Worm (Caenorhabditis elegans) whole organism, mixed stage, embryonic: ENCODE measurements around the gene clec-137.
A peak's percentile ranks its signal among the peaks of the same experiment; 100 is the strongest.

Source experiments
- M03D4.4 ChIP-seq: sonication (generic microtip); optimal IDR thresholded peaks from 2 replicates; lab custom pipeline; 2017; ENCODE audit warnings: mild to moderate bottlenecking, missing genetic modification characterization, missing compliant biosample characterization
- bed-3 ChIP-seq: fragments of 200-800 bp; sonication (Bioruptor generic); optimal IDR thresholded peaks from 3 replicates; lab custom pipeline; 2018; ENCODE audit warnings: mild to moderate bottlenecking, missing genetic modification characterization, moderate library complexity, missing compliant biosample characterization
- blmp-1 ChIP-seq: fragments of 150-350 bp; optimal IDR thresholded peaks from 2 replicates; lab custom pipeline; 2014; ENCODE audit warnings: missing biosample characterization, missing genetic modification characterization
- ceh-43 ChIP-seq: fragments of 200-800 bp; sonication (Bioruptor generic); optimal IDR thresholded peaks from 2 replicates; lab custom pipeline; 2018; ENCODE audit warnings: mild to moderate bottlenecking, missing genetic modification characterization, moderate library complexity, missing compliant biosample characterization
- ceh-83 ChIP-seq: fragments of 200-800 bp; sonication (Bioruptor generic); optimal IDR thresholded peaks from 2 replicates; lab custom pipeline; 2018; ENCODE audit warnings: mild to moderate bottlenecking, missing genetic modification characterization, missing compliant biosample characterization
- ces-1 ChIP-seq: fragments of 150-350 bp; optimal IDR thresholded peaks from 2 replicates; lab custom pipeline; 2014; ENCODE audit warnings: missing biosample characterization, missing genetic modification reagents, missing genetic modification characterization
- cnd-1 ChIP-seq: fragments of 200-800 bp; sonication (Bioruptor generic); optimal IDR thresholded peaks from 2 replicates; lab custom pipeline; 2018; ENCODE audit warnings: mild to moderate bottlenecking, missing genetic modification characterization, missing compliant biosample characterization
- drap-1 ChIP-seq: fragments of 200-800 bp; sonication (Bioruptor generic); optimal IDR thresholded peaks from 3 replicates; lab custom pipeline; 2018; ENCODE audit warnings: mild to moderate bottlenecking, missing genetic modification characterization, missing compliant biosample characterization
- elt-3 ChIP-seq: fragments of 150-350 bp; optimal IDR thresholded peaks from 2 replicates; lab custom pipeline; 2014; ENCODE audit warnings: missing biosample characterization, missing genetic modification characterization
- flh-1 ChIP-seq: fragments of 200-800 bp; sonication (Bioruptor generic); optimal IDR thresholded peaks from 2 replicates; lab custom pipeline; 2018; ENCODE audit warnings: mild to moderate bottlenecking, missing genetic modification characterization, moderate library complexity, missing compliant biosample characterization
- ham-2 ChIP-seq: fragments of 200-800 bp; sonication (Bioruptor generic); optimal IDR thresholded peaks from 2 replicates; lab custom pipeline; 2018; ENCODE audit warnings: mild to moderate bottlenecking, missing genetic modification characterization, missing compliant biosample characterization
- hlh-1 ChIP-seq: fragments of 150-350 bp; optimal IDR thresholded peaks from 2 replicates; lab custom pipeline; 2014; ENCODE audit warnings: missing biosample characterization, missing genetic modification reagents, missing genetic modification characterization
- lin-13 ChIP-seq: fragments of 150-350 bp; optimal IDR thresholded peaks from 2 replicates; lab custom pipeline; 2014; ENCODE audit warnings: missing biosample characterization, missing genetic modification characterization
- lin-32 ChIP-seq: fragments of 200-800 bp; sonication (Bioruptor generic); optimal IDR thresholded peaks from 2 replicates; lab custom pipeline; 2018; ENCODE audit warnings: mild to moderate bottlenecking, missing genetic modification characterization, missing compliant biosample characterization
- lsy-2 ChIP-seq: fragments of 150-350 bp; optimal IDR thresholded peaks from 2 replicates; lab custom pipeline; 2014; ENCODE audit warnings: missing biosample characterization, missing genetic modification characterization
- mab-5 ChIP-seq: fragments of 150-350 bp; optimal IDR thresholded peaks from 2 replicates; lab custom pipeline; 2014; ENCODE audit warnings: missing biosample characterization, missing genetic modification characterization
- mep-1 ChIP-seq: fragments of 150-350 bp; optimal IDR thresholded peaks from 2 replicates; lab custom pipeline; 2017; ENCODE audit warnings: missing biosample characterization, missing genetic modification reagents, missing genetic modification characterization, inconsistent platforms
- mls-2 ChIP-seq: sonication (generic microtip); optimal IDR thresholded peaks from 2 replicates; lab custom pipeline; 2016; ENCODE audit warnings: mild to moderate bottlenecking, missing genetic modification characterization, moderate library complexity, missing compliant biosample characterization
- nhr-12 ChIP-seq: fragments of 150-350 bp; optimal IDR thresholded peaks from 2 replicates; lab custom pipeline; 2014; ENCODE audit warnings: missing biosample characterization, missing genetic modification characterization
- nhr-237 ChIP-seq: fragments of 150-350 bp; optimal IDR thresholded peaks from 2 replicates; lab custom pipeline; 2014; ENCODE audit warnings: missing biosample characterization, missing genetic modification characterization
- nhr-28 ChIP-seq: fragments of 150-350 bp; optimal IDR thresholded peaks from 2 replicates; lab custom pipeline; 2014; ENCODE audit warnings: missing biosample characterization, missing genetic modification characterization
- nhr-76 ChIP-seq: sonication (generic microtip); optimal IDR thresholded peaks from 2 replicates; lab custom pipeline; 2017; ENCODE audit warnings: missing biosample characterization, missing genetic modification characterization
- pha-4 ChIP-seq: fragments of 150-350 bp; optimal IDR thresholded peaks from 2 replicates; lab custom pipeline; 2018; ENCODE audit warnings: missing biosample characterization, missing genetic modification reagents, missing genetic modification characterization
- sem-2 ChIP-seq: fragments of 200-800 bp; sonication (Bioruptor generic); optimal IDR thresholded peaks from 2 replicates; lab custom pipeline; 2018; ENCODE audit warnings: mild to moderate bottlenecking, missing genetic modification characterization, missing compliant biosample characterization
- snpc-4 ChIP-seq: fragments of 150-350 bp; optimal IDR thresholded peaks from 2 replicates; lab custom pipeline; 2014; ENCODE audit warnings: missing biosample characterization, missing genetic modification characterization
- sptf-1 ChIP-seq: sonication (generic microtip); optimal IDR thresholded peaks from 2 replicates; lab custom pipeline; 2017; ENCODE audit warnings: mild to moderate bottlenecking, missing genetic modification characterization, moderate library complexity, missing compliant biosample characterization
- tbx-8 ChIP-seq: fragments of 200-800 bp; sonication (Bioruptor generic); optimal IDR thresholded peaks from 2 replicates; lab custom pipeline; 2018; ENCODE audit warnings: mild to moderate bottlenecking, missing genetic modification characterization, moderate library complexity, missing compliant biosample characterization
- unc-120 ChIP-seq: sonication (generic microtip); optimal IDR thresholded peaks from 2 replicates; lab custom pipeline; 2017; ENCODE audit warnings: missing genetic modification characterization, missing compliant biosample characterization; ENCODE audit not compliant: poor library complexity, severe bottlenecking
- unc-39 ChIP-seq: fragments of 150-350 bp; optimal IDR thresholded peaks from 2 replicates; lab custom pipeline; 2014; ENCODE audit warnings: missing biosample characterization, missing genetic modification characterization
- unc-62 ChIP-seq: fragments of 150-350 bp; optimal IDR thresholded peaks from 2 replicates; lab custom pipeline; 2014; ENCODE audit warnings: missing biosample characterization, missing genetic modification reagents, missing genetic modification characterization
- zip-8 ChIP-seq: fragments of 150-350 bp; optimal IDR thresholded peaks from 2 replicates; lab custom pipeline; 2014; ENCODE audit warnings: missing biosample characterization, missing genetic modification characterization
- ztf-11 ChIP-seq: fragments of 150-350 bp; optimal IDR thresholded peaks from 2 replicates; lab custom pipeline; 2014; ENCODE audit warnings: missing biosample characterization, missing genetic modification characterization

clec-137 gene

ce11 chrII:4604149-4604548 lies 13.7 kb downstream of the clec-137 start:
- no peak for TF ChIP-seq nhr-237
- no peak for TF ChIP-seq lsy-2 (tag; lab: Kevin White, UChicago)

ce11 chrII:4603035-4603434 lies 14.9 kb downstream of the clec-137 start, which contains the start of gene F35D11.4:
TSS of gene F35D11.4 (plus strand) at chrII:4603427.
- TF ChIP-seq lsy-2 (tag; lab: Kevin White, UChicago) (peak; percentile 20), lin-13 (tag; lab: Kevin White, UChicago) (peak; percentile 34), ham-2 (GFP tag; lab: Kevin White, UChicago) (no peak), mep-1 (tag; lab: Kevin White, UChicago) (peak; percentile 17), sptf-1 (tag; lab: Kevin White, UChicago) (peak; percentile 43), blmp-1 (tag; lab: Kevin White, UChicago) (no peak), ceh-43 (GFP tag; lab: Kevin White, UChicago) (no peak), lin-32 (GFP tag; lab: Kevin White, UChicago) (no peak), pha-4 (tag; lab: Kevin White, UChicago) (no peak)

- no peak for TF ChIP-seq snpc-4
- no peak for TF ChIP-seq nhr-76
- no peak for TF ChIP-seq cnd-1
- TF ChIP-seq flh-1 (GFP tag; lab: Kevin White, UChicago) = no peak
- no peak for TF ChIP-seq lsy-2 (tag; lab: Kevin White, UChicago)
- no peak for TF ChIP-seq sem-2 (GFP tag; lab: Kevin White, UChicago)
- TF ChIP-seq nhr-237 = no peak
- TF ChIP-seq unc-39 (tag; lab: Kevin White, UChicago) = no peak
- TF ChIP-seq elt-3 = no peak
- no peak for TF ChIP-seq nhr-12 (tag; lab: Kevin White, UChicago)
- no peak for TF ChIP-seq bed-3
- no peak for TF ChIP-seq mls-2
- TF ChIP-seq ces-1 (GFP tag; lab: Kevin White, UChicago) = no peak
- no peak for TF ChIP-seq hlh-1 (tag; lab: Kevin White, UChicago)
Observed at ce11 chrII:4602533-4602932, 15.4 kb downstream of the clec-137 start, which contains the start of gene coa-3. TSS of gene coa-3 (minus strand) at chrII:4602633.

- TF ChIP-seq ces-1 (GFP tag; lab: Kevin White, UChicago) = no peak
- TF ChIP-seq nhr-28 (tag; lab: Kevin White, UChicago) = no peak
- TF ChIP-seq ceh-43 (GFP tag; lab: Kevin White, UChicago) = no peak
- TF ChIP-seq elt-3 = no peak
- TF ChIP-seq drap-1 (GFP tag; lab: Kevin White, UChicago) = no peak
- TF ChIP-seq unc-120 = no peak
- no peak for TF ChIP-seq cnd-1
Observed at ce11 chrII:4601256-4601655, 16.6 kb downstream of the clec-137 start, which contains the start of gene ipla-1. TSS of gene ipla-1 (minus strand) at chrII:4601356.

ce11 chrII:4600818-4601217 lies 17.1 kb downstream of the clec-137 start:
- no peak for TF ChIP-seq unc-62
- TF ChIP-seq, all 35 proteins: peak for 0

ce11 chrII:4600276-4600675 lies 17.6 kb downstream of the clec-137 start:
- TF ChIP-seq nhr-76 (no peak), sptf-1 (tag; lab: Kevin White, UChicago) (no peak), ces-1 (GFP tag; lab: Kevin White, UChicago) (no peak), unc-62 (no peak), hlh-1 (tag; lab: Kevin White, UChicago) (no peak), snpc-4 (no peak), blmp-1 (tag; lab: Kevin White, UChicago) (no peak), zip-8 (tag; lab: Kevin White, UChicago) (no peak), mab-5 (tag; lab: Kevin White, UChicago) (no peak)

- TF ChIP-seq blmp-1 (tag; lab: Kevin White, UChicago) (no peak), unc-120 (no peak), M03D4.4 (tag; lab: Kevin White, UChicago) (no peak), lin-32 (GFP tag; lab: Kevin White, UChicago) (no peak), cnd-1 (no peak), flh-1 (GFP tag; lab: Kevin White, UChicago) (no peak), lin-13 (tag; lab: Kevin White, UChicago) (no peak), ceh-83 (GFP tag; lab: Kevin White, UChicago) (no peak), lsy-2 (tag; lab: Kevin White, UChicago) (no peak), bed-3 (no peak), ces-1 (GFP tag; lab: Kevin White, UChicago) (no peak), drap-1 (GFP tag; lab: Kevin White, UChicago) (no peak), hlh-1 (tag; lab: Kevin White, UChicago) (no peak), ztf-11 (tag; lab: Kevin White, UChicago) (no peak), ham-2 (GFP tag; lab: Kevin White, UChicago) (no peak), snpc-4 (no peak), tbx-8 (GFP tag; lab: Kevin White, UChicago) (no peak), mls-2 (no peak), nhr-12 (tag; lab: Kevin White, UChicago) (no peak)
Observed at ce11 chrII:4599838-4600237, 18.1 kb downstream of the clec-137 start.
